Worm (Caenorhabditis elegans) whole organism, midembryonic: ENCODE data around the gene F58E6.4.

Experiments used
- T22C8.4 ChIP-seq: fragments of 200-800 bp; sonication (Bioruptor generic); IDR thresholded peaks from 2 replicates; pipeline ENCODE4 v1.3.6; 2022; ENCODE audit warnings: missing genetic modification characterization, missing compliant biosample characterization
- cog-1 ChIP-seq: sonication (generic microtip); optimal IDR thresholded peaks from 2 replicates; lab custom pipeline; 2016; ENCODE audit warnings: missing genetic modification characterization, missing compliant biosample characterization
- flt-1 ChIP-seq: fragments of 200-800 bp; sonication (Bioruptor generic); IDR thresholded peaks from 2 replicates; pipeline ENCODE4 v1.3.6; 2022; ENCODE audit warnings: missing genetic modification characterization, missing compliant biosample characterization
- klf-2 ChIP-seq: fragments of 200-800 bp; sonication (Bioruptor generic); conservative IDR thresholded peaks from 2 replicates; pipeline ENCODE4 v1.3.6; 2022; ENCODE audit warnings: missing genetic modification reagents, missing genetic modification characterization, missing compliant biosample characterization
- med-1 ChIP-seq: sonication (generic microtip); optimal IDR thresholded peaks from 2 replicates; lab custom pipeline; 2017; ENCODE audit warnings: missing genetic modification characterization, mild to moderate bottlenecking, missing compliant biosample characterization, antibody characterized with exemption, missing genetic modification reagents; ENCODE audit not compliant: insufficient read depth
- ref-1 ChIP-seq: fragments of 200-800 bp; sonication (Bioruptor generic); conservative IDR thresholded peaks from 2 replicates; pipeline ENCODE4 v1.3.6; 2022; ENCODE audit warnings: missing genetic modification reagents, missing genetic modification characterization, missing compliant biosample characterization
- tab-1 ChIP-seq: fragments of 200-800 bp; sonication (Bioruptor generic); IDR thresholded peaks from 2 replicates; pipeline ENCODE4 v1.3.6; 2022; ENCODE audit warnings: missing genetic modification characterization, missing compliant biosample characterization
- ztf-23 ChIP-seq: fragments of 200-800 bp; sonication (Bioruptor generic); IDR thresholded peaks from 2 replicates; pipeline ENCODE4 v1.3.6; 2022; ENCODE audit warnings: missing genetic modification reagents, missing genetic modification characterization, missing compliant biosample characterization

- TF ChIP-seq ref-1 (GFP tag; lab: Robert Waterston, UW) (no peak), ztf-23 (no peak), T22C8.4 (GFP tag; lab: Robert Waterston, UW) (no peak), cog-1 (no peak), flt-1 (GFP tag; lab: Robert Waterston, UW) (no peak; the same call in 1 of the 2 replicates), klf-2 (no peak), med-1 (GFP tag; lab: Kevin White, UChicago) (no peak), tab-1 (GFP tag; lab: Robert Waterston, UW) (no peak)
Measured at ce11 chrV:9724021-9724671, 26.1 kb downstream of the F58E6.4 start, which contains the start of gene slcr-46.3.
